Fruit fly (Drosophila melanogaster) whole organism, pupa: ENCODE results near the gene Cyp312a1.

Source experiments
- CG13204 ChIP-seq: fragments of 200-800 bp; sonication (Bioruptor generic); optimal IDR thresholded peaks from 2 replicates; lab custom pipeline; 2018; ENCODE audit warnings: missing biosample characterization, mild to moderate bottlenecking, missing genetic modification characterization, moderate library complexity
- CG14655 ChIP-seq: fragments of 200-800 bp; sonication (Bioruptor generic); optimal IDR thresholded peaks from 3 replicates; lab custom pipeline; 2017; ENCODE audit warnings: mild to moderate bottlenecking, missing biosample characterization, missing genetic modification reagents, missing genetic modification characterization
- CG15710 ChIP-seq: fragments of 200-800 bp; sonication (Bioruptor generic); optimal IDR thresholded peaks from 2 replicates; lab custom pipeline; 2018; ENCODE audit warnings: missing biosample characterization, mild to moderate bottlenecking, missing genetic modification characterization, moderate library complexity
- CG32121 ChIP-seq: fragments of 200-800 bp; sonication (Bioruptor generic); IDR thresholded peaks from 2 replicates; pipeline ENCODE4 v1.3.6; 2022; ENCODE audit warnings: missing biosample characterization, missing genetic modification characterization
- CG4496 ChIP-seq: fragments of 200-800 bp; sonication (Bioruptor generic); IDR thresholded peaks from 3 replicates; pipeline ENCODE4 v1.3.6; 2022; ENCODE audit warnings: missing biosample characterization, missing genetic modification characterization
- EcR ChIP-seq: fragments of 200-800 bp; sonication (Bioruptor generic); optimal IDR thresholded peaks from 3 replicates; lab custom pipeline; 2019; ENCODE audit warnings: missing biosample characterization, missing genetic modification characterization, mild to moderate bottlenecking, moderate library complexity, missing genetic modification reagents
- Snoo ChIP-seq: fragments of 200-800 bp; sonication (Bioruptor generic); optimal IDR thresholded peaks from 3 replicates; lab custom pipeline; 2017; ENCODE audit warnings: missing biosample characterization, mild to moderate bottlenecking, missing genetic modification characterization, inconsistent platforms

dm6 chr3L:18088027-18088426 lies 44.5 kb downstream of the Cyp312a1 start:
- TF ChIP-seq CG15710 (no peak), CG32121 (GFP tag; lab: Robert Waterston, UW) (no peak), CG13204 (GFP tag; lab: Kevin White, UChicago) (no peak), Snoo (tag; lab: Kevin White, UChicago) (no peak), EcR (GFP tag; lab: Kevin White, UChicago) (peak; percentile 50), CG4496 (GFP tag; lab: Robert Waterston, UW) (no peak), CG14655 (GFP tag; lab: Kevin White, UChicago) (no peak)
